Worm (Caenorhabditis elegans) whole organism, L1 larva: Measurements from ENCODE around the gene cnt-1.

ENCODE experiments used
- aha-1 ChIP-seq: fragments of 150-350 bp; optimal IDR thresholded peaks from 2 replicates; lab custom pipeline; 2014; ENCODE audit warnings: missing biosample characterization, missing genetic modification characterization
- ama-1 ChIP-seq: fragments of 150-350 bp; optimal IDR thresholded peaks from 2 replicates; lab custom pipeline; 2014
- ces-1 ChIP-seq: fragments of 150-350 bp; optimal IDR thresholded peaks from 2 replicates; lab custom pipeline; 2014; ENCODE audit warnings: missing biosample characterization, missing genetic modification reagents, missing genetic modification characterization
- elt-3 ChIP-seq, 6 experiments: fragments of 150-350 bp in 1 of 6; sonication (generic microtip); optimal IDR thresholded peaks; 2 replicates each; lab custom pipeline; 2017 to 2018; ENCODE audit warnings: missing biosample characterization in 6 of 6, missing genetic modification characterization in 6 of 6, inconsistent platforms in 1 of 6
- jun-1 ChIP-seq: fragments of 150-350 bp; optimal IDR thresholded peaks from 2 replicates; lab custom pipeline; 2014; ENCODE audit warnings: missing biosample characterization, missing genetic modification reagents, missing genetic modification characterization
- sox-4 ChIP-seq: sonication (generic microtip); optimal IDR thresholded peaks from 2 replicates; lab custom pipeline; 2016; ENCODE audit warnings: missing genetic modification characterization, missing compliant biosample characterization
- swsn-7 ChIP-seq: sonication (generic microtip); optimal IDR thresholded peaks from 2 replicates; lab custom pipeline; 2016; ENCODE audit warnings: missing genetic modification characterization, missing compliant biosample characterization

DNA sequence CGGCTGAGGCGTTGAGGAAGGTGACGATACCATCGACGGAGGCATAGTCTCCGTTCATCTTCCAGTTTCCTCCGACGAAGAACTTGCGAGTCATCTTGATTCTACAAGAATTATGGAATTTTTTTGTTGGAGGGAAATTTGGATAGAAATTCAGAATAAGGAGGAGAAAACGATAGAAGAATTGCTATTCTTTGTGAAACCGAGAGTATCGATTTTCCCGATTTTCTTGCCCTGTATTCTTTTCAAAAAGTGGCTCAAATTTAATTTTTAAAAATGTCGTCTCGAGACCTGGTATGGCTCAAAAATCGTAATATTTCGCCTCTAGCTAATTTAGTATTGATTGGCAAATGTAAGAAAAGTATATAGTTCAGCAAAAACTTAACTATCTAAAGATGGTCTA, 49.6 kb downstream of the cnt-1 start, which contains the start of gene tpi-1:
- TF ChIP-seq jun-1 (tag; lab: Kevin White, UChicago) = no peak
- no peak for TF ChIP-seq ces-1
- no peak for TF ChIP-seq sox-4 (tag; lab: Kevin White, UChicago)
- TF ChIP-seq aha-1 (tag; lab: Kevin White, UChicago) = no peak
- no peak for TF ChIP-seq elt-3 (tag; optimal IDR thresholded peaks at IDR 0.05; lab: Kevin White, UChicago)
- no peak for TF ChIP-seq swsn-7 (tag; lab: Kevin White, UChicago)
- TF ChIP-seq ama-1 (lab: Kevin White, UChicago) = no peak
